ENCODE assay signal across 1 fruit fly cellular context in the genomic region with DNA sequence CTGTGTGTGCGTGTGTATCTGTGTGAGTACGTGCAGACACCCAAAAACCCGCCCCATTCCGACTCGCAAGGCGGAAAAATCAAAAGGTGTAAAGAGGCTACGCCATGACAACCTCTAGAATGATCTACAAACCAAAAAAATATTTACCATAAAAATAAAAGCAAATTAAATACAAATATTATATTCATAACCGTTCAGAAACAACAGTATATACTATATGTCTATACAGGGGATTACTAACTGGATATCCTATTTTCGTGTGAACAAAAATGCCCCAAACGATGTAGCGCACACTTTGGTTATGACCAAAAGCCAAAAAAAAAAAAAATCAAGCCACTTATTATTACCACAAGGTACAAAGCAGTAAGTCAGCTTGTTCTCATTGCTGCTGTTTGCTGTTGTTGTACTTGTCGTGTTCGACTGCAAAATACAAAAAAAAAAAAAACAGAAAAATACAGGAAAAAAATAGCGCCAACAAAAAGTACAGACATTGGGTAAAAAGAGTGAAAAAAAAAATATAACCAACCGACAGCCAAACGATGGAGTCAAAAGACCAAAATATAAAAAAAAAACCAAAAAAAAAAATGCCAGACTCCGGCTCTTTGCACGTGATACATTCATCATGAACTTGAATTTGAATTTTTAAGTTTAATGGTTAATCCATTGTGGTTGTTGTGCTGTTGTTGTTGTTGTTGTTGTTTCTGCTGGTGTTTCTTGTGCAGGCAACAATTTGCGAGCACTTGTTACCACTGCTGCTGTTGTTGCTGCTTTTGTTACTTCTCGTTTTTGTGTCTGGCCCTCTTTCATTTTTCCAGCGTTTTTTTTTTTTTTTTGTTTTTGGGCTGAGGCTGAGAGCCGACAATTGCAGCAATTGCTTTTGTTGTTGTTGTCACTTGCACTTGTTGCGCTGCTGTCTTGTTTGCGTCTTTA.
TF ChIP-seq lines count a peak whose summit lies in the region.

No protein-coding gene starts in this region.

TF ChIP-seq in whole organism, embryonic, 481 proteins besides CTCF, POLR2A, EP300 and RAD21 (continued from another document and continues in another):
- TF ChIP-seq TFAM (GFP tag; optimal IDR thresholded peaks at IDR 0.05; lab: Kevin White, UChicago) (no peak), en (GFP tag; optimal IDR thresholded peaks at IDR 0.05; lab: Kevin White, UChicago) (no peak), Adf1 (GFP tag; IDR thresholded peaks at IDR 0.05; lab: Robert Waterston, UW) (peak; percentile 44), usp (GFP tag; optimal IDR thresholded peaks at IDR 0.05; lab: Kevin White, UChicago) (no peak), CG17802 (tag; optimal IDR thresholded peaks at IDR 0.05; lab: Kevin White, UChicago) (no peak), CG9727 (GFP tag; optimal IDR thresholded peaks at IDR 0.05; lab: Kevin White, UChicago) (peak; percentile 49), zf30C (GFP tag; optimal IDR thresholded peaks at IDR 0.05; lab: Kevin White, UChicago) (no peak), Scr (GFP tag; IDR thresholded peaks at IDR 0.05; lab: Robert Waterston, UW; ENCODE audit: partially characterized antibody) (no peak), CG7556 (GFP tag; optimal IDR thresholded peaks at IDR 0.05; lab: Kevin White, UChicago) (peak; percentile 55), kah (GFP tag; optimal IDR thresholded peaks at IDR 0.05; lab: Kevin White, UChicago) (no peak), nom (GFP tag; optimal IDR thresholded peaks at IDR 0.05; lab: Kevin White, UChicago) (peak; percentile 31), Hsf (GFP tag; optimal IDR thresholded peaks at IDR 0.05; lab: Kevin White, UChicago) (peak; percentile 18), grn (GFP tag; optimal IDR thresholded peaks at IDR 0.05; lab: Kevin White, UChicago) (no peak), fd102C (GFP tag; optimal IDR thresholded peaks at IDR 0.05; lab: Kevin White, UChicago) (no peak), CG17359 (tag; optimal IDR thresholded peaks at IDR 0.05; lab: Kevin White, UChicago) (peak; percentile 60), HHEX (GFP tag; optimal IDR thresholded peaks at IDR 0.05; lab: Kevin White, UChicago) (peak; percentile 53), ssp (GFP tag; IDR thresholded peaks at IDR 0.05; lab: Robert Waterston, UW) (0 out of 2 replicates have a peak, but pooled peaks have one; percentile 28), grau (tag; optimal IDR thresholded peaks at IDR 0.05; lab: Kevin White, UChicago) (peak; percentile 73), CG13775 (GFP tag; optimal IDR thresholded peaks at IDR 0.05; lab: Kevin White, UChicago) (peak; percentile 36), Drgx (GFP tag; IDR thresholded peaks at IDR 0.05; lab: Robert Waterston, UW) (peak; percentile 86), CG17328 (GFP tag; IDR thresholded peaks at IDR 0.05; lab: Robert Waterston, UW) (peak; percentile 43; the same call in 1 of the 2 replicates), CG2202 (tag; optimal IDR thresholded peaks at IDR 0.05; lab: Kevin White, UChicago) (no peak), Meics (GFP tag; optimal IDR thresholded peaks at IDR 0.05; lab: Kevin White, UChicago) (peak; percentile 67), CG1603 (tag; optimal IDR thresholded peaks at IDR 0.05; lab: Kevin White, UChicago) (peak; percentile 17), hbn (GFP tag; IDR thresholded peaks at IDR 0.05; lab: Robert Waterston, UW; ENCODE audit: partially characterized antibody) (no peak), gsb-n (tag; optimal IDR thresholded peaks at IDR 0.05; lab: Kevin White, UChicago) (no peak), HmgZ (tag; optimal IDR thresholded peaks at IDR 0.05; lab: Kevin White, UChicago) (peak; percentile 12), CG7786 (GFP tag; optimal IDR thresholded peaks at IDR 0.05; lab: Kevin White, UChicago) (no peak), CG10267 (tag; optimal IDR thresholded peaks at IDR 0.05; lab: Kevin White, UChicago) (peak; percentile 33), Sin3A (optimal IDR thresholded peaks at IDR 0.05; lab: Kevin White, UChicago) (no peak), CG16815 (GFP tag; optimal IDR thresholded peaks at IDR 0.05; lab: Kevin White, UChicago) (peak; percentile 8), CG6791 (GFP tag; IDR thresholded peaks at IDR 0.05; lab: Robert Waterston, UW; ENCODE audit: partially characterized antibody) (no peak), sug (tag; optimal IDR thresholded peaks at IDR 0.05; lab: Kevin White, UChicago) (peak; percentile 33), her (GFP tag; optimal IDR thresholded peaks at IDR 0.05; lab: Kevin White, UChicago) (no peak), D19B (GFP tag; optimal IDR thresholded peaks at IDR 0.05; lab: Kevin White, UChicago) (peak; percentile 30), CG2875 (GFP tag; optimal IDR thresholded peaks at IDR 0.05; lab: Kevin White, UChicago) (no peak), run (tag; optimal IDR thresholded peaks at IDR 0.05; lab: Kevin White, UChicago) (no peak), E2f2 (GFP tag; IDR thresholded peaks at IDR 0.05; lab: Robert Waterston, UW) (peak; percentile 56), cas (GFP tag; IDR thresholded peaks at IDR 0.05; lab: Robert Waterston, UW) (peak; percentile 60; the same call in 1 of the 2 replicates), CG11093 (GFP tag; IDR thresholded peaks at IDR 0.05; lab: Robert Waterston, UW) (peak; percentile 62; the same call in 1 of the 3 replicates), Kr (GFP tag; optimal IDR thresholded peaks at IDR 0.05; lab: Kevin White, UChicago) (no peak), lab (GFP tag; optimal IDR thresholded peaks at IDR 0.05; lab: Kevin White, UChicago) (peak; percentile 80), Neu2 (GFP tag; optimal IDR thresholded peaks at IDR 0.05; lab: Kevin White, UChicago; ENCODE audit: borderline replicate concordance) (no peak), CG13287 (GFP tag; IDR thresholded peaks at IDR 0.05; lab: Robert Waterston, UW; ENCODE audit: partially characterized antibody) (no peak), trh (GFP tag; optimal IDR thresholded peaks at IDR 0.05; lab: Kevin White, UChicago) (peak; percentile 29), odd (GFP tag; optimal IDR thresholded peaks at IDR 0.05; lab: Kevin White, UChicago) (no peak), YL-1 (GFP tag; optimal IDR thresholded peaks at IDR 0.05; lab: Kevin White, UChicago) (no peak), pum (GFP tag; optimal IDR thresholded peaks at IDR 0.05; lab: Kevin White, UChicago) (peak; percentile 26), lbe (GFP tag; optimal IDR thresholded peaks at IDR 0.05; lab: Kevin White, UChicago) (peak; percentile 63), Asciz (GFP tag; optimal IDR thresholded peaks at IDR 0.05; lab: Kevin White, UChicago) (no peak), trem (tag; optimal IDR thresholded peaks at IDR 0.05; lab: Kevin White, UChicago) (no peak), CHES-1-like (GFP tag; optimal IDR thresholded peaks at IDR 0.05; lab: Kevin White, UChicago) (no peak), GATAe (GFP tag; conservative IDR thresholded peaks at IDR 0.05; lab: Robert Waterston, UW) (no peak; the same call in 1 of the 2 replicates), disco-r (GFP tag; optimal IDR thresholded peaks at IDR 0.05; lab: Kevin White, UChicago) (no peak), MESR4 (GFP tag; optimal IDR thresholded peaks at IDR 0.05; lab: Kevin White, UChicago) (no peak), schlank (tag; optimal IDR thresholded peaks at IDR 0.05; lab: Kevin White, UChicago) (peak; percentile 26), CG13424 (tag; optimal IDR thresholded peaks at IDR 0.05; lab: Kevin White, UChicago) (peak; percentile 60), CG6272 (GFP tag; IDR thresholded peaks at IDR 0.05; lab: Robert Waterston, UW) (peak; percentile 63), twi (tag; optimal IDR thresholded peaks at IDR 0.05; lab: Kevin White, UChicago) (no peak), Bdp1 (GFP tag; optimal IDR thresholded peaks at IDR 0.05; lab: Kevin White, UChicago) (no peak), ato (GFP tag; IDR thresholded peaks at IDR 0.05; lab: Robert Waterston, UW; ENCODE audit: partially characterized antibody) (no peak), CG14710 (tag; optimal IDR thresholded peaks at IDR 0.05; lab: Kevin White, UChicago) (peak; percentile 6), Xbp1 (GFP tag; optimal IDR thresholded peaks at IDR 0.05; lab: Kevin White, UChicago) (peak; percentile 60), CG12744 (GFP tag; optimal IDR thresholded peaks at IDR 0.05; lab: Kevin White, UChicago) (no peak), Dll (GFP tag; IDR thresholded peaks at IDR 0.05; lab: Robert Waterston, UW; ENCODE audit: partially characterized antibody) (no peak), croc (GFP tag; conservative IDR thresholded peaks at IDR 0.05; lab: Robert Waterston, UW) (peak; percentile 20; the same call in 1 of the 3 replicates), CG11398 (GFP tag; optimal IDR thresholded peaks at IDR 0.05; lab: Kevin White, UChicago) (no peak), eve (GFP tag; optimal IDR thresholded peaks at IDR 0.05; lab: Kevin White, UChicago) (peak in 1 of 2 experiments; percentile 45), CG14014 (GFP tag; IDR thresholded peaks at IDR 0.05; lab: Robert Waterston, UW) (peak; percentile 90), CG4282 (GFP tag; optimal IDR thresholded peaks at IDR 0.05; lab: Kevin White, UChicago) (no peak), MBD-R2 (GFP tag; IDR thresholded peaks at IDR 0.05; lab: Robert Waterston, UW) (peak; percentile 41; the same call in 1 of the 2 replicates), Side (GFP tag; optimal IDR thresholded peaks at IDR 0.05; lab: Kevin White, UChicago) (peak; percentile 10), Sry-δ (GFP tag; optimal IDR thresholded peaks at IDR 0.05; lab: Kevin White, UChicago) (no peak), Sox102F (GFP tag; optimal IDR thresholded peaks at IDR 0.05; lab: Kevin White, UChicago) (peak; percentile 68), CG10209 (GFP tag; optimal IDR thresholded peaks at IDR 0.05; lab: Kevin White, UChicago) (peak; percentile 56), CG15269 (tag; optimal IDR thresholded peaks at IDR 0.05; lab: Kevin White, UChicago) (peak; percentile 75), Fer3 (tag; optimal IDR thresholded peaks at IDR 0.05; lab: Kevin White, UChicago) (peak; percentile 70), Lhr (GFP tag; optimal IDR thresholded peaks at IDR 0.05; lab: Kevin White, UChicago) (no peak), CG10147 (GFP tag; optimal IDR thresholded peaks at IDR 0.05; lab: Kevin White, UChicago) (peak; percentile 59), tup (GFP tag; optimal IDR thresholded peaks at IDR 0.05; lab: Kevin White, UChicago) (peak; percentile 20), CG7357 (GFP tag; IDR thresholded peaks at IDR 0.05; lab: Robert Waterston, UW) (peak; percentile 70), CG9215 (GFP tag; IDR thresholded peaks at IDR 0.05; lab: Robert Waterston, UW) (peak; percentile 73), CG2678 (tag; optimal IDR thresholded peaks at IDR 0.05; lab: Kevin White, UChicago) (peak; percentile 76), CG12219 (GFP tag; optimal IDR thresholded peaks at IDR 0.05; lab: Kevin White, UChicago) (peak; percentile 37), CG10321 (GFP tag; IDR thresholded peaks at IDR 0.05; lab: Robert Waterston, UW) (0 out of 2 replicates have a peak, but pooled peaks have one; percentile 35), ken (GFP tag; IDR thresholded peaks at IDR 0.05; lab: Robert Waterston, UW) (peak; percentile 55; the same call in 2 of the 3 replicates), z (GFP tag; IDR thresholded peaks at IDR 0.05; lab: Robert Waterston, UW) (no peak), pfk (GFP tag; optimal IDR thresholded peaks at IDR 0.05; lab: Kevin White, UChicago) (no peak), gsb (GFP tag; IDR thresholded peaks at IDR 0.05; lab: Robert Waterston, UW) (peak; percentile 53; the same call in 1 of the 2 replicates), CG30403 (GFP tag; optimal IDR thresholded peaks at IDR 0.05; lab: Kevin White, UChicago) (peak; percentile 63), Gug (GFP tag; IDR thresholded peaks at IDR 0.05; lab: Robert Waterston, UW) (peak; percentile 52; the same call in 2 of the 4 replicates), Med (GFP tag; lab: Kevin White, UChicago) (peak; percentile 89), dysf (GFP tag; IDR thresholded peaks at IDR 0.05; lab: Robert Waterston, UW) (peak; percentile 88), CG17361 (GFP tag; IDR thresholded peaks at IDR 0.05; lab: Robert Waterston, UW) (0 out of 3 replicates have a peak, but pooled peaks have one; percentile 20), scrt (GFP tag; optimal IDR thresholded peaks at IDR 0.05; lab: Kevin White, UChicago) (peak; percentile 45), maf-S (GFP tag; optimal IDR thresholded peaks at IDR 0.05; lab: Kevin White, UChicago) (no peak), Doc3 (GFP tag; IDR thresholded peaks at IDR 0.05; lab: Robert Waterston, UW; ENCODE audit: partially characterized antibody) (no peak), Dip3 (GFP tag; optimal IDR thresholded peaks at IDR 0.05; lab: Kevin White, UChicago) (peak; percentile 42), CG11085 (GFP tag; IDR thresholded peaks at IDR 0.05; lab: Robert Waterston, UW) (peak; percentile 55; the same call in 1 of the 2 replicates), gro (GFP tag; optimal IDR thresholded peaks at IDR 0.05; lab: Kevin White, UChicago) (peak; percentile 15), fd3F (GFP tag; optimal IDR thresholded peaks at IDR 0.05; lab: Kevin White, UChicago) (peak; percentile 62), stc (GFP tag; IDR thresholded peaks at IDR 0.05; lab: Robert Waterston, UW) (peak; percentile 74), CG1529 (GFP tag; optimal IDR thresholded peaks at IDR 0.05; lab: Kevin White, UChicago) (no peak), sc (optimal IDR thresholded peaks at IDR 0.05; lab: Kevin White, UChicago) (no peak), sc (GFP tag; optimal IDR thresholded peaks at IDR 0.05; lab: Kevin White, UChicago) (no peak), CG18262 (tag; optimal IDR thresholded peaks at IDR 0.05; lab: Kevin White, UChicago) (peak; percentile 52), Opbp (GFP tag; IDR thresholded peaks at IDR 0.05; lab: Robert Waterston, UW; ENCODE audit: partially characterized antibody) (no peak), mam (GFP tag; optimal IDR thresholded peaks at IDR 0.05; lab: Kevin White, UChicago) (peak; percentile 51), Mrtf (GFP tag; IDR thresholded peaks at IDR 0.05; lab: Robert Waterston, UW) (peak; percentile 71), pzg (GFP tag; optimal IDR thresholded peaks at IDR 0.05; lab: Kevin White, UChicago) (no peak), Nf-YB (GFP tag; optimal IDR thresholded peaks at IDR 0.05; lab: Kevin White, UChicago) (peak; percentile 9), CG12299 (tag; optimal IDR thresholded peaks at IDR 0.05; lab: Kevin White, UChicago) (no peak), sens (GFP tag; lab: Kevin White, UChicago) (peak; percentile 85), fru (optimal IDR thresholded peaks at IDR 0.05; lab: Kevin White, UChicago) (no peak), CG15514 (GFP tag; optimal IDR thresholded peaks at IDR 0.05; lab: Kevin White, UChicago) (peak; percentile 49), CG6175 (GFP tag; IDR thresholded peaks at IDR 0.05; lab: Robert Waterston, UW) (peak; percentile 77; the same call in 2 of the 3 replicates), Deaf1 (tag; optimal IDR thresholded peaks at IDR 0.05; lab: Kevin White, UChicago) (peak; percentile 23), CG31365 (tag; optimal IDR thresholded peaks at IDR 0.05; lab: Kevin White, UChicago) (no peak), da (GFP tag; optimal IDR thresholded peaks at IDR 0.05; lab: Kevin White, UChicago) (no peak)
